Worm (Caenorhabditis elegans) whole organism, mixed stage, embryonic: ENCODE measurements around the gene nhr-34.
"Not testable (repeated sequence)": the region's sequence is repeated elsewhere in the genome, so short reads cannot be mapped to it uniquely, and the experiment has no call there.

ENCODE experiments used
- bed-3 ChIP-seq: fragments of 200-800 bp; sonication (Bioruptor generic); optimal IDR thresholded peaks from 3 replicates; lab custom pipeline; 2018; ENCODE audit warnings: mild to moderate bottlenecking, missing genetic modification characterization, moderate library complexity, missing compliant biosample characterization
- blmp-1 ChIP-seq: fragments of 150-350 bp; optimal IDR thresholded peaks from 2 replicates; lab custom pipeline; 2014; ENCODE audit warnings: missing biosample characterization, missing genetic modification characterization
- ceh-39 ChIP-seq: fragments of 150-350 bp; optimal IDR thresholded peaks from 2 replicates; lab custom pipeline; 2014; ENCODE audit warnings: missing biosample characterization, missing genetic modification characterization
- ceh-83 ChIP-seq: fragments of 200-800 bp; sonication (Bioruptor generic); optimal IDR thresholded peaks from 2 replicates; lab custom pipeline; 2018; ENCODE audit warnings: mild to moderate bottlenecking, missing genetic modification characterization, missing compliant biosample characterization
- ces-1 ChIP-seq: fragments of 150-350 bp; optimal IDR thresholded peaks from 2 replicates; lab custom pipeline; 2014; ENCODE audit warnings: missing biosample characterization, missing genetic modification reagents, missing genetic modification characterization
- drap-1 ChIP-seq: fragments of 200-800 bp; sonication (Bioruptor generic); optimal IDR thresholded peaks from 3 replicates; lab custom pipeline; 2018; ENCODE audit warnings: mild to moderate bottlenecking, missing genetic modification characterization, missing compliant biosample characterization
- elt-3 ChIP-seq: fragments of 150-350 bp; optimal IDR thresholded peaks from 2 replicates; lab custom pipeline; 2014; ENCODE audit warnings: missing biosample characterization, missing genetic modification characterization
- flh-1 ChIP-seq: fragments of 200-800 bp; sonication (Bioruptor generic); optimal IDR thresholded peaks from 2 replicates; lab custom pipeline; 2018; ENCODE audit warnings: mild to moderate bottlenecking, missing genetic modification characterization, moderate library complexity, missing compliant biosample characterization
- ham-2 ChIP-seq: fragments of 200-800 bp; sonication (Bioruptor generic); optimal IDR thresholded peaks from 2 replicates; lab custom pipeline; 2018; ENCODE audit warnings: mild to moderate bottlenecking, missing genetic modification characterization, missing compliant biosample characterization
- lin-13 ChIP-seq: fragments of 150-350 bp; optimal IDR thresholded peaks from 2 replicates; lab custom pipeline; 2014; ENCODE audit warnings: missing biosample characterization, missing genetic modification characterization
- lin-32 ChIP-seq: fragments of 200-800 bp; sonication (Bioruptor generic); optimal IDR thresholded peaks from 2 replicates; lab custom pipeline; 2018; ENCODE audit warnings: mild to moderate bottlenecking, missing genetic modification characterization, missing compliant biosample characterization
- lsy-2 ChIP-seq: fragments of 150-350 bp; optimal IDR thresholded peaks from 2 replicates; lab custom pipeline; 2014; ENCODE audit warnings: missing biosample characterization, missing genetic modification characterization
- mab-5 ChIP-seq: fragments of 150-350 bp; optimal IDR thresholded peaks from 2 replicates; lab custom pipeline; 2014; ENCODE audit warnings: missing biosample characterization, missing genetic modification characterization
- mls-2 ChIP-seq: sonication (generic microtip); optimal IDR thresholded peaks from 2 replicates; lab custom pipeline; 2016; ENCODE audit warnings: mild to moderate bottlenecking, missing genetic modification characterization, moderate library complexity, missing compliant biosample characterization
- nhr-12 ChIP-seq: fragments of 150-350 bp; optimal IDR thresholded peaks from 2 replicates; lab custom pipeline; 2014; ENCODE audit warnings: missing biosample characterization, missing genetic modification characterization
- nhr-2 ChIP-seq: fragments of 150-350 bp; optimal IDR thresholded peaks from 2 replicates; lab custom pipeline; 2014; ENCODE audit warnings: missing biosample characterization, missing genetic modification characterization
- nhr-237 ChIP-seq: fragments of 150-350 bp; optimal IDR thresholded peaks from 2 replicates; lab custom pipeline; 2014; ENCODE audit warnings: missing biosample characterization, missing genetic modification characterization
- nhr-28 ChIP-seq: fragments of 150-350 bp; optimal IDR thresholded peaks from 2 replicates; lab custom pipeline; 2014; ENCODE audit warnings: missing biosample characterization, missing genetic modification characterization
- nhr-76 ChIP-seq: sonication (generic microtip); optimal IDR thresholded peaks from 2 replicates; lab custom pipeline; 2017; ENCODE audit warnings: missing biosample characterization, missing genetic modification characterization
- sem-2 ChIP-seq: fragments of 200-800 bp; sonication (Bioruptor generic); optimal IDR thresholded peaks from 2 replicates; lab custom pipeline; 2018; ENCODE audit warnings: mild to moderate bottlenecking, missing genetic modification characterization, missing compliant biosample characterization
- snpc-4 ChIP-seq: fragments of 150-350 bp; optimal IDR thresholded peaks from 2 replicates; lab custom pipeline; 2014; ENCODE audit warnings: missing biosample characterization, missing genetic modification characterization
- sptf-1 ChIP-seq: sonication (generic microtip); optimal IDR thresholded peaks from 2 replicates; lab custom pipeline; 2017; ENCODE audit warnings: mild to moderate bottlenecking, missing genetic modification characterization, moderate library complexity, missing compliant biosample characterization
- tbx-8 ChIP-seq: fragments of 200-800 bp; sonication (Bioruptor generic); optimal IDR thresholded peaks from 2 replicates; lab custom pipeline; 2018; ENCODE audit warnings: mild to moderate bottlenecking, missing genetic modification characterization, moderate library complexity, missing compliant biosample characterization
- unc-120 ChIP-seq: sonication (generic microtip); optimal IDR thresholded peaks from 2 replicates; lab custom pipeline; 2017; ENCODE audit warnings: missing genetic modification characterization, missing compliant biosample characterization; ENCODE audit not compliant: poor library complexity, severe bottlenecking
- unc-39 ChIP-seq: fragments of 150-350 bp; optimal IDR thresholded peaks from 2 replicates; lab custom pipeline; 2014; ENCODE audit warnings: missing biosample characterization, missing genetic modification characterization
- unc-62 ChIP-seq: fragments of 150-350 bp; optimal IDR thresholded peaks from 2 replicates; lab custom pipeline; 2014; ENCODE audit warnings: missing biosample characterization, missing genetic modification reagents, missing genetic modification characterization
- zip-8 ChIP-seq: fragments of 150-350 bp; optimal IDR thresholded peaks from 2 replicates; lab custom pipeline; 2014; ENCODE audit warnings: missing biosample characterization, missing genetic modification characterization
- ztf-11 ChIP-seq: fragments of 150-350 bp; optimal IDR thresholded peaks from 2 replicates; lab custom pipeline; 2014; ENCODE audit warnings: missing biosample characterization, missing genetic modification characterization

Gene nhr-34

DNA sequence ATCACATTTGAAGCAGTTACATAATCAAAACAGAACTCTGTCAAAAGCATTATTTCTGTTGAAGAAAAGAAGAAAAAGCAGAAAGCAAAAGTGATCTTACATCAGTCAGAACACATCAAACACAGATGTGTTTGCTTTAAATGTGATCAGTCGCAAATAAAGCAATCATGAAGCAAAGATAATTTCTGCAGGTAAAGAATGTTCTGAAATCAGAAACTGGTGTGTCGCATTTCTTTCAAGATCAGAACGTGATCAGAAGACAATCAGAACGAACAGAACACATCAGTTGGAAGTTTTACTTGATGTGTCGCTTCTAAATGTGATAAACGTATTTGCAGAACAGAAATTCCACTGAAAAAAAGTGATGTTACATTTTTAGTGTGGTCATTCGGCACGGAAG is 23.6 kb upstream of the nhr-34 start:
- no peak for TF ChIP-seq blmp-1
- no peak for TF ChIP-seq nhr-2 (tag; lab: Kevin White, UChicago)
- TF ChIP-seq nhr-12 (tag; lab: Kevin White, UChicago), result no peak
- no peak for TF ChIP-seq unc-120 (tag; lab: Kevin White, UChicago)
- TF ChIP-seq bed-3 (GFP tag; lab: Kevin White, UChicago), result no peak
- no peak for TF ChIP-seq unc-62
- no peak for TF ChIP-seq mls-2
- TF ChIP-seq ceh-83 (GFP tag; lab: Kevin White, UChicago), result no peak
- no peak for TF ChIP-seq nhr-28 (tag; lab: Kevin White, UChicago)
- no peak for TF ChIP-seq nhr-237 (tag; lab: Kevin White, UChicago)
- no peak for TF ChIP-seq sptf-1 (tag; lab: Kevin White, UChicago)
- TF ChIP-seq nhr-76 (tag; lab: Kevin White, UChicago), result no peak

DNA sequence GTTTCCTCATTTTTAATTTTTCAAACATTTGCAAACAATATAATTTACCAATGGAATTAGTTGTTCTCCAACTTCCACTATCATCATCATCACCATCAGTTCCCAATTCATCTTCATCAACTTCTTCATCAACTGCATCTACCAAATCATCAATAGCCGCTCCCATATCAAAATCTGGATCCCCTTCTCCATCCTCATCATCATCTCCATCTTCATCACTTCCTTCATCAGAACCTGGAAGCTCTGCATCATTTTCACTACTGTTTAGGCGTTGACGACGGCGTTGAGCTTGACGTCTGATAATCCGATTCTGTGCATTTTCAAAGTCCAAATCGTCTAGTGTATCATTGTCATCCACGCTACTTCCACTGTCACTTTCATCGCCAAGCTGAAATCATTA is 22.4 kb upstream of the nhr-34 start:
- TF ChIP-seq ces-1 (no peak), mab-5 (tag; lab: Kevin White, UChicago) (no peak), nhr-12 (tag; lab: Kevin White, UChicago) (no peak), unc-120 (tag; lab: Kevin White, UChicago) (no peak), sem-2 (GFP tag; lab: Kevin White, UChicago) (no peak), elt-3 (tag; lab: Kevin White, UChicago) (no peak)

DNA sequence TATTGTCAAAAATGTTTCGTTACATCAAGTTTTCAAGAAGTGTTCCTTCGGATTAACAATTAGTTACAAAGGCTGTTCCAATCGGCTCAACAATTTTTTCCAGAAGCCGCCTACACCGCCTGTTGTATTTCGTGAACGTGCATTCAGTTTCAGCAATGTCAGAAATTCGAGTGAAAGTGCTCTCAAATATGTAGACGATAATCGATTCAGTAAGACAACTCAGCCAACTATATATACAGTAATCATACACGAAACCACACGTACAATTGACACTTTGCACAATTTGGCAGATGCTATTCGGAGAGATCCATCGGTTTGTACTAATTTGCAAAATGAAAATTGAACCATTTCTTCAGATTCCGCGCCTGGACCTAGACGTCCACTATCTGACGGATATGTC is 21.0 kb upstream of the nhr-34 start:
- TF ChIP-seq unc-62 (no peak), ztf-11 (tag; lab: Kevin White, UChicago) (no peak), snpc-4 (tag; lab: Kevin White, UChicago) (no peak), lsy-2 (tag; lab: Kevin White, UChicago) (no peak), nhr-2 (tag; lab: Kevin White, UChicago) (no peak), drap-1 (GFP tag; lab: Kevin White, UChicago) (no peak), nhr-28 (tag; lab: Kevin White, UChicago) (no peak), tbx-8 (GFP tag; lab: Kevin White, UChicago) (no peak), unc-120 (tag; lab: Kevin White, UChicago) (no peak), elt-3 (tag; lab: Kevin White, UChicago) (no peak), mab-5 (tag; lab: Kevin White, UChicago) (no peak), zip-8 (tag; lab: Kevin White, UChicago) (no peak), ceh-39 (tag; lab: Kevin White, UChicago) (no peak)

DNA sequence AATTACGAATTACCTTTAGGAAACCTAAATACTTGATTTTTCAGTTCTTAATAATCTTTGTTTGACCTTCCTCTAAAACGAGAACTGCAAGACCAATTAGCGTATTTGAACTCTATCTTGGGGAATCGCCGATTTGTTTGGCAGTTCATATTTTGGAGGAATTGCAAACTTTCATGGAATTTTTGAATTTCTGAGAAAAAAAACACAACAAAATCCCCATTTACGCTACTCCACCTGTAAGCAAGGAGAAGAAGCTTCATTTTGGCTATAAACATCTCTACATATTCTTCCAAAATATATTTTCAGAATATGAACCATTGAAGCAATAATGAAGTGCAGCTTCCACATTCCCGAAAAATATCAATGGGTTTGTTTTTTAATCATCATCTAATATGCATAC is 17.4 kb upstream of the nhr-34 start, which contains the start of gene twk-9:
twk-9 (plus strand) TSS at position 301 of the 400 bp plus-strand sequence.
- no peak for TF ChIP-seq nhr-237 (tag; lab: Kevin White, UChicago)
- TF ChIP-seq unc-62, result no peak

DNA sequence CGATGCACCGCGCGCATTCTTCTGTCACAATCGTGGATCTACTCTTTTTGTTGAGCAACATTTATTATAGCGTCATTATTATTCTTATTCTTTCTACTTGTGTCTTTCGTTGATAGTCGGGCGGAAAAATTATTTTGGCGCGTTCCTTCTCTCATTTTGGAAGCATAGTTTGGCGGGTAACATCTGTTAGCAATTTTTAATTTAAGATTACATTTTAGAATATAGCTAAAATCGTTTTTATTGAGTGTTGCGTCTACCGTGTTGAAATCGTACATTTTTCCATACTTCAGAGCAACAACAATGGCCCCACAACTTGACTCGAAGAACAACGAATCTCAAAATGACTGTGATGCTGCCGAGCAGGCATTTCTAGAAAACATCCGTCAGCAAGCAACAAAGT is 15.2 kb upstream of the nhr-34 start, which contains the start of gene sdz-36:
sdz-36 (plus strand) TSS at position 301 of the 400 bp plus-strand sequence.
- no peak for TF ChIP-seq lin-13 (tag; lab: Kevin White, UChicago)

DNA sequence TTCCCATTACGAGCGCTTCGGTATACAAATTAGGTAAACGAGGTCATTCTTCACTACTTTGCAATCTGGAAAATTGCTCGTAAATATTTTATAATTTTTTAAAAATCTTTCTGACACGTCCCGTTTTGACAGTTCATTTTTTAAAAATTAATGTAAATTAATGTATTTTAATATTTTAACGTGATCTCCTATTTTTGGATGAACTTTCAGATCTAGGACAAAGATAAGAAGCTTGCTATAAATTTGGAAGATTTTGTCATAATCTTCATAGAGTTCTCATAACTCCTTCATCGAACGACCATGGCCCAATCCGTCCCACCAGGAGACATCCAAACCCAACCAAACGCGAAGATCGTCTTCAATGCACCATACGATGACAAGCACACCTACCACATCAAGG is 13.2 kb upstream of the nhr-34 start, which contains the start of gene msp-76:
msp-76 (plus strand) TSS at position 301 of the 400 bp plus-strand sequence.
- not testable (repeated sequence) for TF ChIP-seq tbx-8 (GFP tag; lab: Kevin White, UChicago); flh-1; unc-39 (tag; lab: Kevin White, UChicago)

DNA sequence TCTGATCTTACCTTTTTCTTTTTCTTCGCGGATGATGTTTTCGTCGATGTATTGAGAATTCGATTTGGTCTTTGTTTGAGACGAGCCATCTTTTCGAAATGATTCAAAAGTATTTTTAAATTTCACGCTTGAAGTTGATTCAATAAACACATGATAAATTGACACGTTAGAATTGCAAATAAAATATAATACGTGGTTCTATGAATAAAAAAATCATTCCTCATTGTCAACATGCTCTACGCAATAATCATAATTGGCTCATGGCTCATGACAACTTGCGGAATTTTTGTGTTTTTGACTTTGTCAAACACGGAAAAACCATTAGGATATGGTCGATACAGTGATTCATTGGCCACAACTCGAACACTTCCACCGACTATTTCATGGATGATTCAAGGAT is 8.0 kb upstream of the nhr-34 start, which contains the start of the genes htas-1 and ZK1251.3:
htas-1 (minus strand) TSS at position 101 of the 400 bp plus-strand sequence.
ZK1251.3 (plus strand) TSS at position 226 of the 400 bp plus-strand sequence.
- TF ChIP-seq snpc-4 (tag; lab: Kevin White, UChicago) (no peak), lin-32 (GFP tag; lab: Kevin White, UChicago) (no peak), ham-2 (GFP tag; lab: Kevin White, UChicago) (no peak), nhr-2 (tag; lab: Kevin White, UChicago) (no peak)
